Worm (Caenorhabditis elegans): ENCODE results near the gene ZK1320.5.

- TF ChIP-seq aly-1 (tag; optimal IDR thresholded peaks at IDR 0.05) = no peak
- TF ChIP-seq flt-1 (GFP tag; IDR thresholded peaks at IDR 0.05) = no peak
Observed at ce11 chrII:9649191-9649590, 16.3 kb downstream of the ZK1320.5 start, which contains the start of gene ZK1307.9.

Data from whole organism, early embryonic.